Worm (Caenorhabditis elegans) whole organism, young adult: ENCODE results near the gene rsf-1.

Experiments
- B0035.1 ChIP-seq: sonication (generic microtip); optimal IDR thresholded peaks from 2 replicates; lab custom pipeline; 2016; ENCODE audit warnings: missing genetic modification characterization, mild to moderate bottlenecking, missing compliant biosample characterization, missing genotype, missing genetic modification reagents
- C06A6.2 ChIP-seq: fragments of 200-800 bp; sonication (Bioruptor generic); conservative IDR thresholded peaks from 2 replicates; pipeline ENCODE4 v1.3.6; 2022; ENCODE audit warnings: missing genetic modification characterization, missing compliant biosample characterization
- C17E4.6 ChIP-seq: fragments of 200-800 bp; sonication (Bioruptor generic); IDR thresholded peaks from 2 replicates; pipeline ENCODE4 v1.3.6; 2022; ENCODE audit warnings: missing genetic modification reagents, missing genetic modification characterization, missing compliant biosample characterization
- F49E8.2 ChIP-seq: sonication (generic microtip); optimal IDR thresholded peaks from 3 replicates; lab custom pipeline; 2017; ENCODE audit warnings: missing genetic modification characterization, mild to moderate bottlenecking, missing compliant biosample characterization, antibody characterized with exemption, moderate library complexity; ENCODE audit not compliant: insufficient read depth
- F57A8.1 ChIP-seq: fragments of 200-800 bp; sonication (Bioruptor generic); optimal IDR thresholded peaks from 2 replicates; lab custom pipeline; 2018; ENCODE audit warnings: mild to moderate bottlenecking, missing genetic modification characterization, moderate library complexity, missing compliant biosample characterization
- K12H6.12 ChIP-seq: fragments of 200-800 bp; sonication (Bioruptor generic); optimal IDR thresholded peaks from 2 replicates; lab custom pipeline; 2018; ENCODE audit warnings: mild to moderate bottlenecking, missing genetic modification characterization, missing compliant biosample characterization
- T26A5.8 ChIP-seq: sonication (generic microtip); optimal IDR thresholded peaks from 2 replicates; lab custom pipeline; 2016; ENCODE audit warnings: missing genetic modification characterization, missing compliant biosample characterization
- ZK185.1 ChIP-seq: sonication (generic microtip); optimal IDR thresholded peaks from 2 replicates; lab custom pipeline; 2016; ENCODE audit warnings: mild to moderate bottlenecking, missing genetic modification characterization, missing compliant biosample characterization; ENCODE audit not compliant: poor library complexity, severe bottlenecking
- aptf-2 ChIP-seq: fragments of 200-800 bp; sonication (Bioruptor generic); conservative IDR thresholded peaks from 2 replicates; pipeline ENCODE4 v1.3.6; 2022; ENCODE audit warnings: missing genetic modification reagents, missing genetic modification characterization, missing compliant biosample characterization
- atf-7 ChIP-seq: sonication (generic microtip); optimal IDR thresholded peaks from 2 replicates; lab custom pipeline; 2017; ENCODE audit warnings: mild to moderate bottlenecking, missing genetic modification characterization, missing compliant biosample characterization
- bed-1 ChIP-seq: fragments of 200-800 bp; sonication (Bioruptor generic); IDR thresholded peaks from 2 replicates; pipeline ENCODE4 v1.3.6; 2022; ENCODE audit warnings: missing genetic modification reagents, missing genetic modification characterization, missing compliant biosample characterization
- ccch-3 ChIP-seq: fragments of 200-800 bp; sonication (Bioruptor generic); optimal IDR thresholded peaks from 2 replicates; lab custom pipeline; 2018; ENCODE audit warnings: mild to moderate bottlenecking, missing genetic modification characterization, missing compliant biosample characterization
- cebp-1 ChIP-seq, 2 experiments: fragments of 200-800 bp in 1 of 2; sonication (Bioruptor generic) in 1 of 2; sonication (generic microtip) in 1 of 2; IDR thresholded peaks in 1 of 2; optimal IDR thresholded peaks in 1 of 2; 2 replicates each; pipeline versions ENCODE4 v1.3.6 to Lab custom; 2017 to 2022; ENCODE audit warnings: missing compliant biosample characterization in 2 of 2, missing genetic modification characterization in 2 of 2, mild to moderate bottlenecking in 1 of 2, missing genetic modification reagents in 1 of 2, moderate library complexity in 1 of 2
- cebp-2 ChIP-seq: fragments of 200-800 bp; sonication (Bioruptor generic); IDR thresholded peaks from 2 replicates; pipeline ENCODE4 v1.3.6; 2022; ENCODE audit warnings: missing genetic modification characterization, missing compliant biosample characterization
- ceh-100 ChIP-seq: fragments of 200-800 bp; sonication (Bioruptor generic); IDR thresholded peaks from 2 replicates; pipeline ENCODE4 v1.3.6; 2022; ENCODE audit warnings: missing genetic modification reagents, missing genetic modification characterization, missing compliant biosample characterization
- ceh-40 ChIP-seq: fragments of 200-800 bp; sonication (Bioruptor generic); IDR thresholded peaks from 2 replicates; pipeline ENCODE4 v1.3.6; 2022; ENCODE audit warnings: missing genetic modification characterization, missing compliant biosample characterization
- efl-1 ChIP-seq: fragments of 150-350 bp; optimal IDR thresholded peaks from 2 replicates; lab custom pipeline; 2014; ENCODE audit warnings: missing biosample characterization, missing genetic modification reagents, missing genetic modification characterization
- egrh-3 ChIP-seq: fragments of 200-800 bp; sonication (Bioruptor generic); IDR thresholded peaks from 2 replicates; pipeline ENCODE4 v1.3.6; 2022; ENCODE audit warnings: missing genetic modification reagents, missing genetic modification characterization, missing compliant biosample characterization
- gei-17 ChIP-seq: fragments of 200-800 bp; sonication (Bioruptor generic); optimal IDR thresholded peaks from 2 replicates; lab custom pipeline; 2018; ENCODE audit warnings: mild to moderate bottlenecking, missing genetic modification characterization, missing compliant biosample characterization
- lin-35 ChIP-seq, 3 experiments: fragments of 150-350 bp in 2 of 3; sonication (generic microtip) in 1 of 3; optimal IDR thresholded peaks; 2 replicates each; lab custom pipeline; 2014 to 2018; ENCODE audit warnings: missing biosample characterization in 3 of 3, missing genetic modification characterization in 3 of 3, missing genetic modification reagents in 3 of 3
- lin-54 ChIP-seq: fragments of 200-800 bp; sonication (Bioruptor generic); optimal IDR thresholded peaks from 2 replicates; lab custom pipeline; 2018; ENCODE audit warnings: mild to moderate bottlenecking, missing genetic modification characterization, missing compliant biosample characterization
- madf-10 ChIP-seq: sonication (generic microtip); optimal IDR thresholded peaks from 2 replicates; lab custom pipeline; 2016; ENCODE audit warnings: mild to moderate bottlenecking, missing genetic modification characterization, missing compliant biosample characterization
- madf-3 ChIP-seq: fragments of 200-800 bp; sonication (Bioruptor generic); IDR thresholded peaks from 2 replicates; pipeline ENCODE4 v1.3.6; 2022; ENCODE audit warnings: missing genetic modification reagents, missing genetic modification characterization, missing compliant biosample characterization
- madf-6 ChIP-seq: fragments of 200-800 bp; sonication (Bioruptor generic); IDR thresholded peaks from 2 replicates; pipeline ENCODE4 v1.3.6; 2022; ENCODE audit warnings: missing genetic modification reagents, missing genetic modification characterization, missing compliant biosample characterization
- mes-4 ChIP-seq: sonication (generic microtip); optimal IDR thresholded peaks from 2 replicates; lab custom pipeline; 2016; ENCODE audit warnings: missing genotype, missing genetic modification characterization, missing compliant biosample characterization
- nfyb-1 ChIP-seq: fragments of 200-800 bp; sonication (Bioruptor generic); IDR thresholded peaks from 2 replicates; pipeline ENCODE4 v1.3.6; 2022; ENCODE audit warnings: missing genetic modification reagents, missing genetic modification characterization, missing compliant biosample characterization
- nhr-90 ChIP-seq: sonication (generic microtip); optimal IDR thresholded peaks from 2 replicates; lab custom pipeline; 2016; ENCODE audit warnings: missing genotype, mild to moderate bottlenecking, missing genetic modification characterization, missing compliant biosample characterization
- pbrm-1 ChIP-seq: fragments of 200-800 bp; sonication (Bioruptor generic); IDR thresholded peaks from 2 replicates; pipeline ENCODE4 v1.3.6; 2022; ENCODE audit warnings: missing genetic modification reagents, missing genetic modification characterization, missing compliant biosample characterization
- pha-4 ChIP-seq: fragments of 150-350 bp; sonication (generic microtip); optimal IDR thresholded peaks from 2 replicates; lab custom pipeline; 2014; ENCODE audit warnings: missing biosample characterization, missing genetic modification reagents, missing genetic modification characterization
- rcor-1 ChIP-seq: fragments of 200-800 bp; sonication (Bioruptor generic); IDR thresholded peaks from 2 replicates; pipeline ENCODE4 v1.3.6; 2022; ENCODE audit warnings: missing genetic modification reagents, missing genetic modification characterization, missing compliant biosample characterization
- rpc-1 ChIP-seq, 2 experiments: fragments of 150-350 bp in 1 of 2; sonication (generic microtip) in 1 of 2; optimal IDR thresholded peaks; 2 replicates each; lab custom pipeline; 2014 to 2018; ENCODE audit warnings: missing biosample characterization in 1 of 2, missing genetic modification characterization in 1 of 2, missing genetic modification reagents in 1 of 2, missing genotype in 1 of 2
- sea-2 ChIP-seq: fragments of 200-800 bp; sonication (Bioruptor generic); IDR thresholded peaks from 2 replicates; pipeline ENCODE4 v1.3.6; 2022; ENCODE audit warnings: missing genetic modification characterization, missing compliant biosample characterization
- snpc-1.1 ChIP-seq: sonication (generic microtip); optimal IDR thresholded peaks from 2 replicates; lab custom pipeline; 2017; ENCODE audit warnings: missing genetic modification characterization, mild to moderate bottlenecking, missing compliant biosample characterization, antibody characterized with exemption, moderate library complexity, missing genotype, missing genetic modification reagents; ENCODE audit not compliant: insufficient read depth
- snpc-1.3 ChIP-seq: sonication (generic microtip); optimal IDR thresholded peaks from 2 replicates; lab custom pipeline; 2017; ENCODE audit warnings: missing genetic modification characterization, mild to moderate bottlenecking, missing compliant biosample characterization, antibody characterized with exemption, moderate library complexity, missing genotype, missing genetic modification reagents; ENCODE audit not compliant: insufficient read depth
- unc-130 ChIP-seq: sonication (generic microtip); optimal IDR thresholded peaks from 2 replicates; lab custom pipeline; 2016; ENCODE audit warnings: missing genetic modification reagents, missing genetic modification characterization, missing compliant biosample characterization
- ztf-25 ChIP-seq: fragments of 200-800 bp; sonication (Bioruptor generic); IDR thresholded peaks from 2 replicates; pipeline ENCODE4 v1.3.6; 2022; ENCODE audit warnings: missing genetic modification reagents, missing genetic modification characterization, missing compliant biosample characterization
- ztf-26 ChIP-seq: sonication (generic microtip); optimal IDR thresholded peaks from 2 replicates; lab custom pipeline; 2017; ENCODE audit warnings: missing genetic modification characterization, missing compliant biosample characterization
- ztf-3 ChIP-seq: fragments of 200-800 bp; sonication (Bioruptor generic); optimal IDR thresholded peaks from 2 replicates; lab custom pipeline; 2018; ENCODE audit warnings: mild to moderate bottlenecking, missing genetic modification characterization, missing compliant biosample characterization
- ztf-6 ChIP-seq: fragments of 200-800 bp; sonication (Bioruptor generic); IDR thresholded peaks from 2 replicates; pipeline ENCODE4 v1.3.6; 2022; ENCODE audit warnings: missing genetic modification reagents, missing genetic modification characterization, missing compliant biosample characterization

Gene rsf-1

ce11 chrII:11345570-11346029, 39.4 kb downstream of the rsf-1 start, which contains the start of gene nduf-11 (continued):
- TF ChIP-seq F49E8.2 (tag; lab: Kevin White, UChicago) = no peak
- no peak for TF ChIP-seq snpc-1.1 (tag; lab: Kevin White, UChicago)
- TF ChIP-seq bed-1 (GFP tag; lab: Robert Waterston, UW) = no peak
- no peak for TF ChIP-seq sea-2 (GFP tag; lab: Robert Waterston, UW)
- TF ChIP-seq madf-6 (GFP tag; lab: Robert Waterston, UW) = peak; percentile 80
- TF ChIP-seq C06A6.2 (GFP tag; lab: Robert Waterston, UW) = peak; percentile 60; the same call in 1 of the 2 replicates
- no peak for TF ChIP-seq snpc-1.3 (tag; lab: Kevin White, UChicago)
- TF ChIP-seq pha-4 (tag; lab: Kevin White, UChicago) = no peak
- TF ChIP-seq K12H6.12 (tag; lab: Kevin White, UChicago) = peak; percentile 5
- peak in 2 of 3 experiments; percentile 82 to 91 for TF ChIP-seq lin-35 (GFP tag; optimal IDR thresholded peaks at IDR 0.05; lab: Kevin White, UChicago)
- TF ChIP-seq lin-54 (GFP tag; lab: Kevin White, UChicago) = peak; percentile 96
- no peak for TF ChIP-seq gei-17 (GFP tag; lab: Kevin White, UChicago)
- TF ChIP-seq rpc-1 (optimal IDR thresholded peaks at IDR 0.05; lab: Kevin White, UChicago) = no peak
- TF ChIP-seq rpc-1 (tag; optimal IDR thresholded peaks at IDR 0.05; lab: Kevin White, UChicago) = no peak
- TF ChIP-seq madf-10 (tag; lab: Kevin White, UChicago) = peak; percentile 30
- peak; percentile 84 for TF ChIP-seq efl-1
- no peak for TF ChIP-seq F57A8.1 (GFP tag; lab: Kevin White, UChicago)
- TF ChIP-seq cebp-2 (GFP tag; lab: Robert Waterston, UW) = no peak
- TF ChIP-seq T26A5.8 (tag; lab: Kevin White, UChicago) = no peak
- TF ChIP-seq ztf-25 (GFP tag; lab: Robert Waterston, UW) = no peak
- TF ChIP-seq atf-7 (tag; lab: Kevin White, UChicago) = no peak
- TF ChIP-seq ccch-3 (GFP tag; lab: Kevin White, UChicago) = no peak
- no peak for TF ChIP-seq egrh-3 (GFP tag; lab: Robert Waterston, UW)
- TF ChIP-seq nfyb-1 = peak; percentile 79
- no peak for TF ChIP-seq ceh-40
- peak; percentile 24 for TF ChIP-seq B0035.1 (tag; lab: Kevin White, UChicago)
- TF ChIP-seq madf-3 (GFP tag; lab: Robert Waterston, UW) = no peak
- peak; percentile 43; the same call in 1 of the 2 replicates for TF ChIP-seq ceh-100 (GFP tag; lab: Robert Waterston, UW)
- TF ChIP-seq mes-4 (tag; lab: Kevin White, UChicago) = no peak
- no peak for TF ChIP-seq ztf-3 (GFP tag; lab: Kevin White, UChicago)
- TF ChIP-seq pbrm-1 = peak; percentile 71; the same call in 1 of the 2 replicates
- TF ChIP-seq ZK185.1 (tag; lab: Kevin White, UChicago) = peak; percentile 75
- no peak for TF ChIP-seq nhr-90 (tag; lab: Kevin White, UChicago)
- no peak for TF ChIP-seq unc-130 (GFP tag; lab: Kevin White, UChicago)
- TF ChIP-seq cebp-1 (GFP tag; IDR thresholded peaks at IDR 0.05; lab: Robert Waterston, UW) = no peak
- TF ChIP-seq cebp-1 (tag; optimal IDR thresholded peaks at IDR 0.05; lab: Kevin White, UChicago) = peak; percentile 73
- no peak for TF ChIP-seq ztf-6 (GFP tag; lab: Robert Waterston, UW)
- no peak for TF ChIP-seq C17E4.6
- no peak for TF ChIP-seq aptf-2
- TF ChIP-seq ztf-26 (tag; lab: Kevin White, UChicago) = peak; percentile 34
- peak; percentile 51 for TF ChIP-seq rcor-1
